Fruit fly (Drosophila melanogaster): ENCODE data around the gene CG42504.
A peak's percentile ranks its signal among the peaks of the same experiment; 100 is the strongest.

The CG42504 gene

dm6 chr3R:12010202-12010824 lies 21.2 kb downstream of the CG42504 start, which contains the start of the genes KLHL18 and GCC185 (continued):
- TF ChIP-seq Chrac-16 (GFP tag; optimal IDR thresholded peaks at IDR 0.05), result peak; percentile 82
- TF ChIP-seq CG10274 (GFP tag; optimal IDR thresholded peaks at IDR 0.05), result no peak
- peak; percentile 23 for TF ChIP-seq CG33213 (GFP tag; optimal IDR thresholded peaks at IDR 0.05)
- TF ChIP-seq unpg (GFP tag; optimal IDR thresholded peaks at IDR 0.05), result no peak
- TF ChIP-seq CG3726 (GFP tag; IDR thresholded peaks at IDR 0.05), result no peak
- 0 out of 2 replicates have a peak, but pooled peaks have one; percentile 15 for TF ChIP-seq ato (GFP tag; IDR thresholded peaks at IDR 0.05; ENCODE audit: partially characterized antibody)
- no peak for TF ChIP-seq sc (optimal IDR thresholded peaks at IDR 0.05)
- peak; percentile 57 for TF ChIP-seq sc (GFP tag; optimal IDR thresholded peaks at IDR 0.05)
- TF ChIP-seq NfI (GFP tag; optimal IDR thresholded peaks at IDR 0.05), result peak; percentile 62
- TF ChIP-seq CG2889 (GFP tag; IDR thresholded peaks at IDR 0.05), result peak; percentile 59; the same call in 1 of the 3 replicates
- peak; percentile 64 for TF ChIP-seq CG13624 (GFP tag; optimal IDR thresholded peaks at IDR 0.05)
- TF ChIP-seq YL-1 (GFP tag; optimal IDR thresholded peaks at IDR 0.05), result peak; percentile 62
- TF ChIP-seq Myb (GFP tag; optimal IDR thresholded peaks at IDR 0.05), result peak; percentile 6
- TF ChIP-seq rib (GFP tag; IDR thresholded peaks at IDR 0.05), result no peak
- TF ChIP-seq CG3407 (GFP tag; optimal IDR thresholded peaks at IDR 0.05), result no peak
- no peak for TF ChIP-seq Hand (GFP tag; optimal IDR thresholded peaks at IDR 0.05)
- TF ChIP-seq Nf-YC (tag; optimal IDR thresholded peaks at IDR 0.05), result peak; percentile 75
- TF ChIP-seq Opbp (GFP tag; IDR thresholded peaks at IDR 0.05; ENCODE audit: partially characterized antibody), result peak; percentile 69; the same call in 2 of the 3 replicates
- TF ChIP-seq Bteb2 (GFP tag; optimal IDR thresholded peaks at IDR 0.05), result peak; percentile 55
- TF ChIP-seq her (GFP tag; optimal IDR thresholded peaks at IDR 0.05), result no peak
- 0 out of 3 replicates have a peak, but pooled peaks have one; percentile 43 for TF ChIP-seq CG11695 (GFP tag; IDR thresholded peaks at IDR 0.05)
- TF ChIP-seq cwo (GFP tag; optimal IDR thresholded peaks at IDR 0.05), result peak; percentile 33
- TF ChIP-seq CG4360 (GFP tag; IDR thresholded peaks at IDR 0.05), result no peak
- TF ChIP-seq Doc3 (GFP tag; IDR thresholded peaks at IDR 0.05; ENCODE audit: partially characterized antibody), result peak; percentile 68; the same call in 2 of the 3 replicates
- TF ChIP-seq Ets97D (GFP tag; optimal IDR thresholded peaks at IDR 0.05), result peak; percentile 34
- no peak for TF ChIP-seq CrebB (tag; optimal IDR thresholded peaks at IDR 0.05)
- no peak for TF ChIP-seq lbe (GFP tag; optimal IDR thresholded peaks at IDR 0.05)
- peak; percentile 16; the same call in 1 of the 2 replicates for TF ChIP-seq Poxn (GFP tag; IDR thresholded peaks at IDR 0.05)
- TF ChIP-seq MTF-1 (GFP tag; optimal IDR thresholded peaks at IDR 0.05; ENCODE audit: borderline replicate concordance), result no peak
- TF ChIP-seq CG11696 (GFP tag; IDR thresholded peaks at IDR 0.05), result no peak
- TF ChIP-seq CG2120 (GFP tag; optimal IDR thresholded peaks at IDR 0.05), result peak; percentile 87
- peak; percentile 60 for TF ChIP-seq pnt (GFP tag; optimal IDR thresholded peaks at IDR 0.05)
- TF ChIP-seq CG34376 (GFP tag; optimal IDR thresholded peaks at IDR 0.05), result no peak
- peak; percentile 42 for TF ChIP-seq pzg (GFP tag; optimal IDR thresholded peaks at IDR 0.05)
- TF ChIP-seq ranshi (GFP tag; IDR thresholded peaks at IDR 0.05), result peak; percentile 76; the same call in 1 of the 2 replicates
- TF ChIP-seq CG7928 (GFP tag; optimal IDR thresholded peaks at IDR 0.05), result peak; percentile 22
- TF ChIP-seq CG4424 (GFP tag; optimal IDR thresholded peaks at IDR 0.05), result peak; percentile 78
- no peak for TF ChIP-seq wek (GFP tag; optimal IDR thresholded peaks at IDR 0.05)
- TF ChIP-seq peb (GFP tag; IDR thresholded peaks at IDR 0.05), result peak; percentile 42; the same call in 1 of the 2 replicates
- TF ChIP-seq CG14014 (GFP tag; IDR thresholded peaks at IDR 0.05), result no peak; the same call in 1 of the 2 replicates
- TF ChIP-seq CG17359 (tag; optimal IDR thresholded peaks at IDR 0.05), result peak; percentile 41
- peak; percentile 79 for TF ChIP-seq HLH54F (GFP tag; optimal IDR thresholded peaks at IDR 0.05)
- peak; percentile 79 for TF ChIP-seq fd96Cb (tag; optimal IDR thresholded peaks at IDR 0.05)
- TF ChIP-seq Dip2 (GFP tag; IDR thresholded peaks at IDR 0.05), result peak; percentile 36; the same call in 1 of the 2 replicates
- TF ChIP-seq crp (GFP tag; optimal IDR thresholded peaks at IDR 0.05), result peak; percentile 97 to 98
- TF ChIP-seq CG17829 (tag; optimal IDR thresholded peaks at IDR 0.05), result peak; percentile 79
- peak; percentile 84 for TF ChIP-seq dysf (GFP tag; IDR thresholded peaks at IDR 0.05)
- no peak for TF ChIP-seq CG31365 (tag; optimal IDR thresholded peaks at IDR 0.05)
- TF ChIP-seq NC2α (GFP tag; optimal IDR thresholded peaks at IDR 0.05), result no peak
